Worm (Caenorhabditis elegans) whole organism, L4/young adult: ENCODE results near the gene F01F1.15.
A peak's percentile ranks its signal among the peaks of the same experiment; 100 is the strongest.

Experiments used
- W03F9.2 ChIP-seq: fragments of 150-350 bp; optimal IDR thresholded peaks from 2 replicates; lab custom pipeline; 2014; ENCODE audit warnings: missing biosample characterization, missing genetic modification characterization
- dao-5 ChIP-seq: sonication (generic microtip); optimal IDR thresholded peaks from 2 replicates; lab custom pipeline; 2016; ENCODE audit warnings: missing genotype, missing genetic modification characterization, moderate library complexity, missing compliant biosample characterization
- him-1 ChIP-seq: sonication (generic microtip); optimal IDR thresholded peaks from 2 replicates; lab custom pipeline; 2016; ENCODE audit warnings: missing genotype, missing genetic modification reagents, missing genetic modification characterization, missing compliant biosample characterization

The F01F1.15 gene

ce11 chrIII:5840815-5841573 lies 28.3 kb downstream of the F01F1.15 start:
- TF ChIP-seq W03F9.2 (tag; lab: Kevin White, UChicago) (no peak), dao-5 (no peak), him-1 (no peak)

ce11 chrIII:5840277-5840676 lies 29.1 kb downstream of the F01F1.15 start:
- TF ChIP-seq him-1 (no peak), W03F9.2 (tag; lab: Kevin White, UChicago) (no peak), dao-5 (no peak)

- TF ChIP-seq W03F9.2 (tag; lab: Kevin White, UChicago) (no peak), him-1 (no peak), dao-5 (no peak)
Observed at ce11 chrIII:5839598-5839997, 29.7 kb downstream of the F01F1.15 start.

ce11 chrIII:5839147-5839546 lies 30.2 kb downstream of the F01F1.15 start:
- no peak for TF ChIP-seq dao-5
- TF ChIP-seq W03F9.2 (tag; lab: Kevin White, UChicago) = no peak
- TF ChIP-seq him-1 = no peak

- TF ChIP-seq W03F9.2 (tag; lab: Kevin White, UChicago) (no peak), him-1 (no peak), dao-5 (no peak)
Observed at ce11 chrIII:5838159-5839046, 30.9 kb downstream of the F01F1.15 start.

ce11 chrIII:5836816-5837215 lies 32.5 kb downstream of the F01F1.15 start, which contains the start of gene W04D12.1:
Gene W04D12.1 (plus strand): TSS chrIII:5836926.
- no peak for TF ChIP-seq W03F9.2 (tag; lab: Kevin White, UChicago)
- no peak for TF ChIP-seq dao-5
- no peak for TF ChIP-seq him-1

- TF ChIP-seq dao-5 (no peak), W03F9.2 (tag; lab: Kevin White, UChicago) (no peak), him-1 (no peak)
Observed at ce11 chrIII:5836261-5836660, 33.1 kb downstream of the F01F1.15 start.

ce11 chrIII:5835163-5835871 lies 34.0 kb downstream of the F01F1.15 start:
- no peak for TF ChIP-seq dao-5
- no peak for TF ChIP-seq him-1
- TF ChIP-seq W03F9.2 (tag; lab: Kevin White, UChicago) = no peak

ce11 chrIII:5834663-5835062 lies 34.7 kb downstream of the F01F1.15 start:
- TF ChIP-seq W03F9.2 (tag; lab: Kevin White, UChicago) (no peak), dao-5 (no peak), him-1 (no peak)

ce11 chrIII:5834053-5834452 lies 35.3 kb downstream of the F01F1.15 start, which contains the start of gene R12B2.6:
Gene R12B2.6 (minus strand): TSS chrIII:5834153.
- TF ChIP-seq him-1 (no peak), W03F9.2 (tag; lab: Kevin White, UChicago) (no peak), dao-5 (no peak)

- TF ChIP-seq W03F9.2 (tag; lab: Kevin White, UChicago) = no peak
- TF ChIP-seq dao-5 = no peak
- TF ChIP-seq him-1 = no peak
Observed at ce11 chrIII:5833376-5833775, 36.0 kb downstream of the F01F1.15 start, which contains the start of the genes R12B2.13 and mdt-15. Gene R12B2.13 (minus strand): TSS chrIII:5833476. Gene mdt-15 (minus strand): TSS chrIII:5833751.

- no peak for TF ChIP-seq him-1
- TF ChIP-seq dao-5 = no peak
- TF ChIP-seq W03F9.2 (tag; lab: Kevin White, UChicago) = no peak
Observed at ce11 chrIII:5832442-5832841, 36.9 kb downstream of the F01F1.15 start.

ce11 chrIII:5828065-5828464 lies 41.3 kb downstream of the F01F1.15 start:
- TF ChIP-seq W03F9.2 (tag; lab: Kevin White, UChicago) (no peak), dao-5 (no peak), him-1 (no peak)

- TF ChIP-seq dao-5 (no peak), him-1 (peak; percentile 39), W03F9.2 (tag; lab: Kevin White, UChicago) (no peak)
Observed at ce11 chrIII:5826895-5827437, 42.4 kb downstream of the F01F1.15 start.
